Worm (Caenorhabditis elegans): ENCODE measurements around the gene C44H4.4.

C44H4.4 gene

DNA sequence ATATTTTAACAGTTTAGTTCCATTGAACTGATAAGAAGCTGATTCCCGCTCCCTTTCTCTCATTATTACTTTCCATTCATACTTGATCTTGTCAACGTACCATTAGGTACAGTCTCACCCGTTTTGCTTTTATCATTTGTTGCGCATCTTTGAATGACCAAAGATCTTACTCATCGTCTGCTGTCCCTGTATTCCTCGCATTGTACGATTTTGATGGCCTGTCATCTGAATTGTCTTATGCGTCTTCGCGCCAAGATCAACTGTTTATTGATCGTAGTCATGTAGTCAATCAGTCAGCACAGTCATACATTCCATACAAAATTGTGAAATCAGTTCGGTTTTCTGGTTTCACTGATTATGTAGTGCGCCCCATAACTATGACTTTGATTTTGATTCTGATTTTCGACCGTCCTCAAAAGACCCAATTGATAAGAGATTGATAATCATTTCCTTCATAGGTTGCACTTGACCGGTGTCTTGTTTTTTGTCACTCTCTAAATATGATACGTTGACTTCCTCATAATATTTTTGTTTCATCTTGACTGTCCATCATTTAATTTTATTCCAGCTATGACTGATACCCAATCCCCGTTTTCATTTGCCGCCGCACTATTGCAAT, 30.9 kb downstream of the C44H4.4 start, which contains the start of gene nhr-3:
Gene nhr-3, plus strand, starts transcription at position 569 of the 619 bp plus-strand sequence.
- TF ChIP-seq pqm-1 (tag; optimal IDR thresholded peaks at IDR 0.05) (peak; percentile 79), sea-2 (GFP tag; optimal IDR thresholded peaks at IDR 0.05) (no peak), unc-39 (tag; optimal IDR thresholded peaks at IDR 0.05) (no peak), snpc-4 (tag; optimal IDR thresholded peaks at IDR 0.05) (no peak), elt-1 (tag; optimal IDR thresholded peaks at IDR 0.05) (no peak), skn-1 (tag; optimal IDR thresholded peaks at IDR 0.05) (no peak), ceh-82 (tag; optimal IDR thresholded peaks at IDR 0.05) (no peak), lin-15B (tag; optimal IDR thresholded peaks at IDR 0.05) (no peak), egl-27 (tag; optimal IDR thresholded peaks at IDR 0.05) (no peak), lin-39 (tag; optimal IDR thresholded peaks at IDR 0.05) (no peak), nhr-28 (tag; optimal IDR thresholded peaks at IDR 0.05) (no peak), lsy-12 (tag; optimal IDR thresholded peaks at IDR 0.05) (no peak), ztf-11 (tag; optimal IDR thresholded peaks at IDR 0.05) (no peak), daf-12 (tag; optimal IDR thresholded peaks at IDR 0.05) (no peak), eor-1 (tag; optimal IDR thresholded peaks at IDR 0.05) (no peak), nhr-76 (tag; optimal IDR thresholded peaks at IDR 0.05) (no peak), nfya-1 (tag; optimal IDR thresholded peaks at IDR 0.05; ENCODE audit: insufficient read depth) (no peak), jun-1 (tag; optimal IDR thresholded peaks at IDR 0.05) (no peak), tbx-2 (tag; optimal IDR thresholded peaks at IDR 0.05) (no peak), nhr-67 (tag; optimal IDR thresholded peaks at IDR 0.05) (no peak), elt-3 (tag; optimal IDR thresholded peaks at IDR 0.05) (peak in 2 of 3 experiments; percentile 27 to 53), egl-5 (tag; optimal IDR thresholded peaks at IDR 0.05) (no peak), unc-62 (GFP tag; optimal IDR thresholded peaks at IDR 0.05) (peak; percentile 39), fkh-2 (tag; optimal IDR thresholded peaks at IDR 0.05) (no peak), ceh-28 (tag; optimal IDR thresholded peaks at IDR 0.05) (peak; percentile 51), nhr-77 (tag; optimal IDR thresholded peaks at IDR 0.05) (no peak), nhr-23 (tag; optimal IDR thresholded peaks at IDR 0.05) (peak; percentile 48), ztf-4 (tag; optimal IDR thresholded peaks at IDR 0.05) (no peak), ceh-9 (tag; optimal IDR thresholded peaks at IDR 0.05) (no peak), nhr-25 (tag; optimal IDR thresholded peaks at IDR 0.05) (peak; percentile 58), nhr-11 (tag; optimal IDR thresholded peaks at IDR 0.05) (no peak), nhr-12 (tag; optimal IDR thresholded peaks at IDR 0.05) (no peak), ama-1 (optimal IDR thresholded peaks at IDR 0.05) (no peak), ceh-16 (tag; optimal IDR thresholded peaks at IDR 0.05) (no peak), fos-1 (tag; optimal IDR thresholded peaks at IDR 0.05) (no peak), pha-4 (tag; optimal IDR thresholded peaks at IDR 0.05) (no peak), nhr-43 (tag; optimal IDR thresholded peaks at IDR 0.05; ENCODE audit: poor library complexity, severe bottlenecking) (no peak), nhr-237 (tag; optimal IDR thresholded peaks at IDR 0.05) (no peak), aly-2 (tag; optimal IDR thresholded peaks at IDR 0.05) (no peak), fkh-10 (GFP tag; optimal IDR thresholded peaks at IDR 0.05) (no peak), mml-1 (tag; optimal IDR thresholded peaks at IDR 0.05) (no peak), ZK546.5 (tag; optimal IDR thresholded peaks at IDR 0.05) (no peak), R02D3.7 (tag; optimal IDR thresholded peaks at IDR 0.05) (no peak), elt-2 (tag; optimal IDR thresholded peaks at IDR 0.05) (peak; percentile 79), mdl-1 (tag; optimal IDR thresholded peaks at IDR 0.05) (peak; percentile 18), zag-1 (tag; optimal IDR thresholded peaks at IDR 0.05) (no peak), hmg-11 (tag; optimal IDR thresholded peaks at IDR 0.05) (no peak)
